Fruit fly (Drosophila melanogaster) whole organism: Measurements from ENCODE around the gene CG32277.

Experiments used
- CG8478 ChIP-seq: fragments of >200 bp; optimal IDR thresholded peaks from 2 replicates; lab custom pipeline; 2018; ENCODE audit warnings: inconsistent platforms
- Dll ChIP-seq: fragments of >200 bp; optimal IDR thresholded peaks from 2 replicates; lab custom pipeline; 2017
- EcR ChIP-seq, 2 experiments: fragments of >200 bp; optimal IDR thresholded peaks; 2 replicates each; lab custom pipeline; 2017; ENCODE audit warnings: missing biosample characterization in 2 of 2, missing genetic modification characterization in 2 of 2, missing genetic modification reagents in 2 of 2
- pan ChIP-seq: fragments of >200 bp; optimal IDR thresholded peaks from 2 replicates; lab custom pipeline; 2017
- psq ChIP-seq: fragments of >200 bp; optimal IDR thresholded peaks from 2 replicates; lab custom pipeline; 2017
- usp ChIP-seq: fragments of >200 bp; optimal IDR thresholded peaks from 2 replicates; lab custom pipeline; 2017; ENCODE audit warnings: missing biosample characterization, missing genetic modification characterization, mixed read lengths

The CG32277 gene

DNA sequence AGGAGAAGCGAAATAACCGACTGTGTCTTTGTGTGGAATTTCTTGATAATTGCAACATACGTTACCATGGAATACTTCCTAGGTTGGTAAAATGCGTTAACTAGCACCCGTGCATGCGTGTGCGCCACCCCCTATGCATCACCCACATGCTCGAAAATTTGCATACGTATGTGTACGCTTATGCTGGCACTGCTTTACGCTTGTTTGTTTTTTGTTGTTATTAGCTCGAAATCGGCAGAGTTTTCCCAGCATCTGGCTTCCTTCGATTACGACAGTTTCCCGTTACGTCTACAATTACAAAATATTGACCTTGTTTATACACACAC lies 21.2 kb upstream of the CG32277 start:
- no peak for TF ChIP-seq usp (GFP tag; lab: Kevin White, UChicago)
- TF ChIP-seq CG8478 (lab: Kevin White, UChicago): no peak
- no peak for TF ChIP-seq EcR (GFP tag; optimal IDR thresholded peaks at IDR 0.05; lab: Kevin White, UChicago)
- no peak for TF ChIP-seq Dll (lab: Kevin White, UChicago)
- TF ChIP-seq pan (lab: Kevin White, UChicago): no peak
- TF ChIP-seq psq: no peak

DNA sequence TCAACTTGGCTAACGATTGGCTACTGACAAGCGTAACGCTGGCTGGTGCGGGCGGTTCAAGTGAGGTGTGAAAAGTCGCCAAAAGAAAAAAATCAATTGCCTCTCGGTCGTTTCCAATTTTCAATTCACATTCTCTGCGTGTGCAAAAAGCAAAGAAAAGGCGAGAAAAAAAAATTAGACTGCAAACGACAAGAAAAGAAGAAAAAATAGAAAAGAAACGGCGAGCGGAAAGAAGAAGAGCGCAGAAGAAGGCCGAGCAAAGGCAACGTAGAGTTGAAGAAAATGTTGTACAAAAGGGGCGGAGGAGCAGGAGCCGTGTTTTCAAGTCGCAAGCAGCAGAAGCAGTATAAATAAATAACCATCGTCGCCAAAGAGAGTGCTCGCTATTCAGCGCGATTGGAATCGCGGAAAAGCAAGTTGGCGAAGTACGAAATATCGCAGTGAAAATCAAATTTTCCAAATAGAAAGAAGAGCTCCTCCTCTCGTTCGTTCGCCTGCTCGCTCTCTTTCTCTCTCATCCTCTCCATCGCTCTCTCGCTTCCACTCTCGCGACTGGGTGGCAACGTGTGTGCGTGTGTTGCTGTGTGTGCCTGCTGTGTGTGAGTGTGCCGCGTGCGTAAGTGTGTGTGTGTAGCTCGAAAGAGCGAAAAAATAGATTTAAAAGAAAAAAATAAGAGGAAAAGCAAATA lies 20.7 kb upstream of the CG32277 start:
- TF ChIP-seq psq: no peak
- no peak for TF ChIP-seq EcR (GFP tag; optimal IDR thresholded peaks at IDR 0.05; lab: Kevin White, UChicago)
- TF ChIP-seq usp (GFP tag; lab: Kevin White, UChicago): no peak
- TF ChIP-seq CG8478 (lab: Kevin White, UChicago): peak; percentile 53
- peak; percentile 99 for TF ChIP-seq Dll (lab: Kevin White, UChicago)
- TF ChIP-seq pan (lab: Kevin White, UChicago): no peak

DNA sequence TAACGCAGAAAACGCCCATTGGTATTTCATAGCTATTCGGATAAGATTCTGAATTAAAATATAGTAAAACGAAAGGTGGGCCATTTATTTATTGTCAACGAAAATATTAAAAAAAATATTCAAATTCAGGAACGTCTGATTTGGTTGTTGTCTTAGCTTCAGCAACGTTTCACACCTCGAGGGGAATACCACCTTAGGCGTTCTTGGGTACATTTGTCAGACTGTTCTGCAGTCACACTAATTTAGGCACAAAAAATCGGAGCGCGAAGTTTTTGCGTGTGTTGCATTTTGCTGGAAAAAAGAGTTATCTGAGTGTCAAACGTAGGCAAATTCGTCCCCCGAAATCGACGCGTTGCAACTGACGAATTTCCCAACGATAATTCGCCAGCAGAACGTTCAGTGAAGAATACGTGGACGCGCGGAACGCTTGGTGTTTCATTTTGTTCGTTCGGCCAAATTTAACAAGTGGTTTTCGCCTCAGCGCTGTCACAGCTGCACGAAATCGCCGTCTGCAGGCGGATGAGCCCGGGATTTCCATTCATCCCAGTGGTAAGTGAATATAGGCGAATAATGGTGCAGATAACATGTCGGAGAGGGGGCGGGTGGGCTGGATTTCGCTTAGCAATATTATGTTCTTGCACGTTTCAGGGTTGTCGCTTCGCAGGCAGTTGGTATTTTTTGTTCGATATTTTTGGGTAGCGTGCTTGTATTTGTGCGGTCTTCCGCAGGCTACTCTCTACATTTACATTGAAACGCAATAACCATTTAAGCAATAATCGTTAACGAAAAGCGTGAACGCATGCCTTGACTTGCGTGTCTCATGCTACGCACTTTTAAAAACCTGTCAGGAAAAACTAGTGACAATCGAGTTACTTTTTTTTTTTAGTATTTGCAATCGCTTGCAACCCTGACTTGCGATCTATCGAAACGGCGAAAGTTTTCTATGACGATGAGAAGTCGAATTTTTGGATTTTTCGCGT lies 19.8 kb upstream of the CG32277 start, which contains the start of gene Larp4B:
Gene Larp4B (plus strand): TSS at position 99 of the 980 bp plus-strand sequence.
- TF ChIP-seq psq (no peak), EcR (GFP tag; optimal IDR thresholded peaks at IDR 0.05; lab: Kevin White, UChicago) (no peak), Dll (lab: Kevin White, UChicago) (no peak), pan (lab: Kevin White, UChicago) (no peak), CG8478 (lab: Kevin White, UChicago) (no peak), usp (GFP tag; lab: Kevin White, UChicago) (no peak)

DNA sequence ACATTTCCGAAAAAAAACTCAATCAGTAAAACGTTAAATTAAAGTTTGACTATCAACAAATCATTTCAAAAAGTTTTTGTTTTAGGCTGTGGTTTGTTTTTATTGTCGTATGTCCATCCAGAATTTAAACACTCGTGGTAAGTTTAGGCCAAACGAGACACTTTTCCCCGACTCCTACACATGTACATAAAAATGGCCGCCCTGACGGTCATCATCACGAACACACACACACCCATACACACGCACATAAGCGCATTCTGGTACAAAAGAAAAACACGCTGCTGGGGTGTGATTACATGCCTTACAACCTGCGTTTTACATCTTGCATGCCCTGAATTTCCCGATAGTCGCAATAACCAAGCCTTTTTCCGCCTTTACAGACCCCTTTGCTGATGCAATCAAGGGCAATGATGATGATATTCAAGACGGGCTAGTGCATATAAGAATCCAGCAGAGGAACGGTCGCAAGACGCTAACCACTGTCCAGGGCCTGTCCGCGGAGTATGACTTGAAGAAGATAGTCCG lies 18.2 kb upstream of the CG32277 start:
- TF ChIP-seq usp (GFP tag; lab: Kevin White, UChicago) (no peak), psq (no peak), Dll (lab: Kevin White, UChicago) (no peak), pan (lab: Kevin White, UChicago) (no peak), EcR (GFP tag; optimal IDR thresholded peaks at IDR 0.05; lab: Kevin White, UChicago) (no peak), CG8478 (lab: Kevin White, UChicago) (no peak)

DNA sequence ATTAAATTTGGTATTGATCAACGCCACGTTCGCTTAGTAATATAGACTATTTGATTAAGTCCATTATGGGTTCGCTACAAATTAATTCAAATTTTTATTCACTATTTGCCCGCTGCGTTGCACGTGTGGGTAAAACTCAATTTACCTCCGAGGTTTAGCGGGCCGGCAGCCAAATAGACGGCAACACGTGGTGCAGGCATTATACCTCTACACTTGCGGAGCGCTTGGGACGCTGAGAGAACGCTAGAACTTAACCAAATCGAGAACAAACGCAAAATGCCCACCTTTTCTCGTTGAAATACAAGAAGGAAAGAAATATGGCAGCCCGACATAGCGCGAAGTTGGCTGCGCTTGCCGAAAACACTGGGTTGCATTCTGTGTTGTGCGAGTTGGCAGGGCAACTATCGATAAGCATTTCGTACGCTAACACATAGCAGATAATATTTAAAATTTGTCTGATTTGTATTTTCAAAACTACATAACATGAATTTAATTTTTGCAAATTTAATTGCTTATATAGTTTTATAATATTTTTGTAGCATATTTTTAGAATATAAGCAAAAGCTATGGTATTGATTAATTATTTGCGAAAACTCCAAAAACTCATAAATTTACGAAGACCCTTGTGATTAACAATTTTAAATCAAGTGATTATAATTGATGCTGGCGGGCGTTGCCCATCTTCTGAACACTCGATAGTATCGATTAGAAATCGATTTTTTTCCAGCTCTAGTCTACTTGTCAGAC lies 17.6 kb upstream of the CG32277 start, which contains the start of the genes RpL28 and eIF1:
Gene RpL28 (minus strand): TSS at position 318 of the 747 bp plus-strand sequence.
Gene eIF1 (plus strand): TSS at position 699 of the 747 bp plus-strand sequence.
- no peak for TF ChIP-seq EcR (GFP tag; optimal IDR thresholded peaks at IDR 0.05; lab: Kevin White, UChicago)

DNA sequence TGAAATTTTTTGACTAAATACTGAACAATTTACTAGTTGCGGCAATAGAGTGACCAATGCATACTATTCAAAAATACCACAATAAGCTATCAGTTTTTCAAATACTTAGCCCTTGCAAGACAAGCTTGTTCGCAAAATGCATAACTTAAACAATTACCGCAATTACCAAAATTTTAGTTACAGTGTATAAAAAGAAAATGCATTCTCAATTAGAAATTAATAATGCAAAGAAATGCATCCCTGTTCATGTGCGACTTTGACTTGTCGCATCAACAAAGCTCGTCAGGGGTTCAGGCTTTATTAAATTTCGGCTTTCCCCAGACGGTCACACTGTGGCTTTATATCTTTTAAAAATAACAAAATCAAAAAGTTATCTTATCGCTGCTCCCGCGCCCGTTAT lies 13.6 kb upstream of the CG32277 start, which contains the start of the genes hob and nSMase:
Gene hob (minus strand): TSS at position 62 of the 400 bp plus-strand sequence.
Gene nSMase (plus strand): TSS at position 298 of the 400 bp plus-strand sequence.
- TF ChIP-seq usp (GFP tag; lab: Kevin White, UChicago) (no peak), pan (lab: Kevin White, UChicago) (no peak), psq (no peak), EcR (GFP tag; optimal IDR thresholded peaks at IDR 0.05; lab: Kevin White, UChicago) (no peak), CG8478 (lab: Kevin White, UChicago) (no peak), Dll (lab: Kevin White, UChicago) (no peak)

DNA sequence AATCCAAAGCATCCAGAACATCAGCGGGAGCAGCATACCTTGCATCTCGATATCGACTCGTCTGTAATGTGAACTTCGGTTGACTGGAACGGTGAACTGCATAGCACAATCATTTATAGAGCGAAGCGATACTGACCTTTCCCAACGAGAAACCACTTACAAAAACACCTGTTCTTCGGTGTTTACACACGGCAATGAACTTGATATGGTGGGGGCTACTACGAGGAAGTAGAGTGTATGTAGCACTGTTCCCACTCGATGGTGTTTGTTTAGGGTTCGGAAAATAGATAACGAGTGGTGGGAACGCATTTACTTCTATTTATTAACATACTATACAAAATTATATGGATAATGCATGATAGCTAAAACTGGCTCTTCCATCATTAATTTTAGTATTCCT lies 3.6 kb upstream of the CG32277 start, which contains the start of the genes CG32269 and CG32270:
Gene CG32269 (minus strand): TSS at position 91 of the 400 bp plus-strand sequence.
Gene CG32270 (minus strand): TSS at position 91 of the 400 bp plus-strand sequence.
- TF ChIP-seq psq: no peak

DNA sequence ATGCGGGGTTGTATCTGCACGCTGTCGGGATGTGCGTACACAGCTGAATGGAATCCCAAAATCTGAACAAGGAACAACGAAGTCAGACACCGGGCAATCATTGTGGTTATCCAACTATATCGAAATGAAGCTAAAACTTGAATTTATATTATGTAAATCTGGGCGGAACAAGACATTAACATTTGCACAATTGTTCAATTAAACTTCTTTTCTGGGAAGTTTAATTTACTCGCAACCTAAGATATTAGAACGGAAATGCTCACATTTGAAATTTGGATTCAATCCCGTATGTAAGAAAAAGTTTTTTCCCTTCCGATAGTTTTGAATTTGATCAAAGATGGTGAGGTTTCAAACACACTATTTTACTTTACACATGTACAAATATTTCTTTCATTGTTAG lies 1.0 kb upstream of the CG32277 start, which contains the start of gene CG33160:
Gene CG33160 (minus strand): TSS at position 101 of the 400 bp plus-strand sequence.
- TF ChIP-seq CG8478 (lab: Kevin White, UChicago): no peak
- TF ChIP-seq Dll (lab: Kevin White, UChicago): no peak
- TF ChIP-seq pan (lab: Kevin White, UChicago): no peak
- TF ChIP-seq usp (GFP tag; lab: Kevin White, UChicago): no peak
- no peak for TF ChIP-seq psq
- TF ChIP-seq EcR (GFP tag; optimal IDR thresholded peaks at IDR 0.05; lab: Kevin White, UChicago): no peak

DNA sequence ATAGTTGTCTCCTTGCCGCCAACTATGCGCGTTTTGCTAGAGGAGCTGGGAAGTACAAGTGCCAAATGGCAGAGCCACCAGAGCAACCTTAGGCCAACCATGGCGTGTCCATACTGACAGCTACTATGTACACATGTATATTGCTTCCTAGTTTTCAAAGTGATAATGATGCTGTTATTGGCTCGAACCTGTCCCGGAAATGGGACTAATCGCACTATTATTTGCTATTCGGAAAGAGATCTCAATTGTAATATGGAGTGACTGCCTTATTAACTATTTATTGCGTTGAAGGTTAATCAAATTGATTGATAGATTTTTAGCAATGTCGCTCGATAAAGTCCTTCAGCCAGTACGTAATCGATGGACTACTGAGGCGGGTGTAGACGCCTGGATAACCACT lies 901 bp downstream of the CG32277 start, which contains the start of gene CG33159:
Gene CG33159 (minus strand): TSS at position 101 of the 400 bp plus-strand sequence.
- TF ChIP-seq Dll (lab: Kevin White, UChicago): no peak

DNA sequence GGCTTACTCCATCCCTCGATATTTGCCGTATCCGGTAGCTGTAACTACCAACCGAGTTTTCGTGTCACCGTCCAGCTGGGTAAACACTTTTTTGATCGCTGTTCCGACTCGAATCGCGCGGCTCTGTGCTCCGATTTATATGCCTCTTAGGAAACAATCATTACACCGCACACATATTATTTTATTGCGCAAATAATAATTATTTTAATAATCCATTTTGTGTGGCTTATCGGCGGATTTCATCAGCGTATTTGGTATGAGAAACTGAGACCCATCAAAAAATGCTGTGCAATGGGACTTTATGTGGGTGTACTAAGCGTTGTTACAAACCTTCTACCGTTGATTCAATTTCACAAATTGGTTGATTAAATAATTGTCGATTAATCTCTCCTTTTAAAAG lies 2.2 kb downstream of the CG32277 start, which contains the start of gene CG32271:
Gene CG32271 (minus strand): TSS at position 101 of the 400 bp plus-strand sequence.
- TF ChIP-seq Dll (lab: Kevin White, UChicago) (no peak), usp (GFP tag; lab: Kevin White, UChicago) (no peak), EcR (GFP tag; optimal IDR thresholded peaks at IDR 0.05; lab: Kevin White, UChicago) (no peak)
